Fruit fly (Drosophila melanogaster): ENCODE results near the gene Vps45.

Gene Vps45

DNA sequence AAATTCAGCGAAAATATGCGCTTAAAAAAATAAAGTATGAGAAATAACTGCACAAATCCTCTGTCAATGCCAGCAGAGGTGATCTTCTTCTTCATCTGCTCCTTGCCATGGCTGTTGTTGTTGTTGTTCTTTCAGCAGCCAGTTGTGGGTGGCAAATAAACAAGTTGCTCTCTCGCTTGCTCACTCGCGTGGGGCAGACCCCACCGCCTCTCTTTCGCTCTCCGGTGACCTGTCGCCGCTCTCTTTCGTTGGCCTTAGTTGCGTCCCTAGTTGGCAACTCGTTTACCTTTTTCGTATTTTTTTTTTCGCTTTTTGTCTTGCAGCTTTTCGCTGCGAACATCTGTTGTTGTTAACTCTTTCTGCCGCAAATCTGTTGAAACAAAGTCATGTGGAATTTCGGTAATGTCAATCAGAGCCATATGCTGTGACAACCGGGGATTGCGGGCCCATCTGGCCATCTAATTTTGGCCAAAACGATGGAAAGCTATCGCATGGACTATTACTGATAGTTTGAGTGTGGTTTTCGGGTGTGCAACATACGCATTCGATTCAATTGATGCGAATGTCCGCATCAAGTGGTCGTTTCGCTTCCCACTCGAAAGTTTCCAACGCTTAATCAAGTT is 29.0 kb upstream of the Vps45 start (continued):
- TF ChIP-seq Trl (optimal IDR thresholded peaks at IDR 0.05): peak; percentile 78 to 91
- TF ChIP-seq Trl (GFP tag; optimal IDR thresholded peaks at IDR 0.05): no peak
- peak; percentile 27 for TF ChIP-seq nom (GFP tag; optimal IDR thresholded peaks at IDR 0.05)
- TF ChIP-seq Mes4 (GFP tag; optimal IDR thresholded peaks at IDR 0.05): no peak
- TF ChIP-seq sqz (GFP tag; optimal IDR thresholded peaks at IDR 0.05): peak; percentile 11
- TF ChIP-seq hkb (optimal IDR thresholded peaks at IDR 0.05): no peak
- TF ChIP-seq hkb (GFP tag; IDR thresholded peaks at IDR 0.05): 0 out of 2 replicates have a peak, but pooled peaks have one; percentile 10
- 0 out of 2 replicates have a peak, but pooled peaks have one; percentile 5 for TF ChIP-seq CG10959 (GFP tag; IDR thresholded peaks at IDR 0.05)
- TF ChIP-seq CG17385 (GFP tag; optimal IDR thresholded peaks at IDR 0.05): peak; percentile 47

DNA sequence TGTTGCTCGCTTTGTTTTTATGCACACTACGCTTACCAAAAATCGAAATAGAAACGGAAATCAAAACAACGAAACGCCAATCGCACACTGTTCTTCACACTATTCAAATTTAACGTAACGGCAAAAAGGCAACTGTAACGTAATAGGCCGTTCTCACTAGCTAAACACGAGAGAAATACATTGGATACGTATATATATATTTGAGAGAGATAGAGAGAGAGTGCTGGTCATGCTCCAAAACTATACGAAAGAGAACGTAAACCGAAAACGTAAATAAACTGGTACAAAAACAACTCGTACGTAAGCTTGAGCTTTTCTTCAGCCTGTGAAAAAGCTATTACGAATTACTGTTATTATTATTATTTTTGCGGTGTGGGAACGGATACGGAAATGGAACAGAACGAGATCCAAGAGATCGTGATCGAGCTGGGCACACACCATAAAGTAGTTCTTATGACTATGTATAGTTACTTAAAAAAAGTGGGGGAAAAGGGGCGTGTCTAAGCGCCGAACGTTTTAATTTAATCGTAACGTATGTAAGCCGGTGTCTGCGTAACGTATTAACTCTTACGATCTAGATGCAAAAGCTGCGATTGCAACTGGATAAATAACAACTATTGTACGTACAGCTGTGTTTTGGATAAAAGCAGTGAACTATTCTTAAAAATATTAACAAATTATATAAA is 20.1 kb upstream of the Vps45 start:
- TF ChIP-seq insv (GFP tag; optimal IDR thresholded peaks at IDR 0.05): no peak
- TF ChIP-seq ap (GFP tag; IDR thresholded peaks at IDR 0.05): no peak
- TF ChIP-seq kay (GFP tag; optimal IDR thresholded peaks at IDR 0.05): no peak
- TF ChIP-seq CG2678 (tag; optimal IDR thresholded peaks at IDR 0.05): no peak
- TF ChIP-seq gem (tag; optimal IDR thresholded peaks at IDR 0.05): no peak
- no peak for TF ChIP-seq Sry-β (GFP tag; optimal IDR thresholded peaks at IDR 0.05)
- TF ChIP-seq Scr (GFP tag; IDR thresholded peaks at IDR 0.05; ENCODE audit: partially characterized antibody): no peak
- no peak for TF ChIP-seq mld (GFP tag; IDR thresholded peaks at IDR 0.05; ENCODE audit: partially characterized antibody)
- TF ChIP-seq CG7271 (tag; optimal IDR thresholded peaks at IDR 0.05): no peak
- peak; percentile 44; the same call in 1 of the 3 replicates for TF ChIP-seq ci (GFP tag; IDR thresholded peaks at IDR 0.05)
- TF ChIP-seq pzg (GFP tag; optimal IDR thresholded peaks at IDR 0.05): peak; percentile 13
- TF ChIP-seq tx (GFP tag; optimal IDR thresholded peaks at IDR 0.05): no peak
- no peak for TF ChIP-seq CG17568 (GFP tag; optimal IDR thresholded peaks at IDR 0.05)
- no peak for TF ChIP-seq so (GFP tag; IDR thresholded peaks at IDR 0.05)
- no peak for TF ChIP-seq pb (GFP tag; optimal IDR thresholded peaks at IDR 0.05)
- no peak for TF ChIP-seq BEAF-32 (GFP tag; optimal IDR thresholded peaks at IDR 0.05)
- TF ChIP-seq stc (GFP tag; IDR thresholded peaks at IDR 0.05): no peak
- TF ChIP-seq CG12769 (tag; optimal IDR thresholded peaks at IDR 0.05): no peak
- TF ChIP-seq salm (tag; optimal IDR thresholded peaks at IDR 0.05): no peak
- TF ChIP-seq Gug (GFP tag; IDR thresholded peaks at IDR 0.05): no peak
- no peak for TF ChIP-seq CG5245 (GFP tag; optimal IDR thresholded peaks at IDR 0.05)
- no peak for TF ChIP-seq Kr (GFP tag; optimal IDR thresholded peaks at IDR 0.05)
- TF ChIP-seq maf-S (GFP tag; optimal IDR thresholded peaks at IDR 0.05): no peak
- TF ChIP-seq fd102C (GFP tag; optimal IDR thresholded peaks at IDR 0.05): no peak
- TF ChIP-seq CG15514 (GFP tag; optimal IDR thresholded peaks at IDR 0.05): peak; percentile 70
- no peak for TF ChIP-seq mam (GFP tag; optimal IDR thresholded peaks at IDR 0.05)
- no peak for TF ChIP-seq sna (GFP tag; IDR thresholded peaks at IDR 0.05; ENCODE audit: partially characterized antibody)
- no peak for TF ChIP-seq CG12744 (GFP tag; optimal IDR thresholded peaks at IDR 0.05)
- TF ChIP-seq HmgD (GFP tag; optimal IDR thresholded peaks at IDR 0.05): no peak
- TF ChIP-seq hkb (optimal IDR thresholded peaks at IDR 0.05): no peak
- TF ChIP-seq hkb (GFP tag; IDR thresholded peaks at IDR 0.05): no peak
- TF ChIP-seq Fer3 (tag; optimal IDR thresholded peaks at IDR 0.05): no peak
- TF ChIP-seq CG9437 (GFP tag; optimal IDR thresholded peaks at IDR 0.05): peak; percentile 99
- no peak for TF ChIP-seq Taf1 (GFP tag; IDR thresholded peaks at IDR 0.05)
- no peak for TF ChIP-seq exex (tag; optimal IDR thresholded peaks at IDR 0.05)
- no peak for TF ChIP-seq CG6654 (GFP tag; optimal IDR thresholded peaks at IDR 0.05)
- TF ChIP-seq gt (GFP tag; IDR thresholded peaks at IDR 0.05): no peak
- TF ChIP-seq ham (GFP tag; IDR thresholded peaks at IDR 0.05): no peak
- TF ChIP-seq sima (GFP tag; optimal IDR thresholded peaks at IDR 0.05): no peak
- no peak for TF ChIP-seq run (tag; optimal IDR thresholded peaks at IDR 0.05)
- peak in 1 of 2 experiments; percentile 48 for TF ChIP-seq Eip74EF (GFP tag; optimal IDR thresholded peaks at IDR 0.05)

All from whole organism, embryonic.